Fruit fly (Drosophila melanogaster) whole organism, embryonic: ENCODE results near the gene CG10628.
A peak's percentile ranks its signal among the peaks of the same experiment; 100 is the strongest.

Experiments used
- Antp ChIP-seq: fragments of 200-800 bp; sonication (Bioruptor generic); optimal IDR thresholded peaks from 3 replicates; lab custom pipeline; 2016; ENCODE audit warnings: missing biosample characterization, missing genetic modification characterization
- Awh ChIP-seq: fragments of 200-800 bp; sonication (Bioruptor generic); IDR thresholded peaks from 2 replicates; pipeline ENCODE4, ENCODE4 v1.3.6; 2022; ENCODE audit warnings: missing biosample characterization, missing genetic modification characterization
- B-H1 ChIP-seq: fragments of 200-800 bp; sonication (Bioruptor generic); IDR thresholded peaks from 3 replicates; pipeline ENCODE4 v1.3.6; 2022; ENCODE audit warnings: missing biosample characterization, missing genetic modification characterization
- BtbVII ChIP-seq: fragments of 200-800 bp; sonication (Bioruptor generic); optimal IDR thresholded peaks from 3 replicates; lab custom pipeline; 2017; ENCODE audit warnings: missing biosample characterization, mild to moderate bottlenecking, missing genetic modification characterization
- C15 ChIP-seq: fragments of 200-800 bp; sonication (Bioruptor generic); IDR thresholded peaks from 3 replicates; pipeline ENCODE4 v1.3.6; 2022; ENCODE audit warnings: missing biosample characterization, missing genetic modification characterization
- CG10147 ChIP-seq: fragments of 200-800 bp; sonication (Bioruptor generic); optimal IDR thresholded peaks from 2 replicates; lab custom pipeline; 2019; ENCODE audit warnings: missing biosample characterization, mild to moderate bottlenecking, missing genetic modification characterization, moderate library complexity
- CG12299 ChIP-seq: fragments of 200-800 bp; sonication (Bioruptor generic); optimal IDR thresholded peaks from 2 replicates; lab custom pipeline; 2018; ENCODE audit warnings: missing biosample characterization, mild to moderate bottlenecking, missing genetic modification characterization
- CG16779 ChIP-seq: fragments of 200-800 bp; sonication (Bioruptor generic); IDR thresholded peaks from 2 replicates; pipeline ENCODE4 v1.3.6; 2022; ENCODE audit warnings: missing biosample characterization, missing genetic modification characterization
- CG17328 ChIP-seq: fragments of 200-800 bp; sonication (Bioruptor generic); IDR thresholded peaks from 2 replicates; pipeline ENCODE4 v1.3.6; 2022; ENCODE audit warnings: missing biosample characterization, missing genetic modification characterization
- CG17802 ChIP-seq: fragments of 200-800 bp; sonication (Bioruptor generic); optimal IDR thresholded peaks from 2 replicates; lab custom pipeline; 2018; ENCODE audit warnings: missing biosample characterization, mild to moderate bottlenecking, missing genetic modification characterization, moderate library complexity
- CG18262 ChIP-seq: fragments of 200-800 bp; optimal IDR thresholded peaks from 3 replicates; lab custom pipeline; 2019; ENCODE audit warnings: missing biosample characterization, mild to moderate bottlenecking, missing genetic modification characterization, moderate library complexity
- CG2116 ChIP-seq: fragments of 200-800 bp; sonication (Bioruptor generic); optimal IDR thresholded peaks from 3 replicates; lab custom pipeline; 2018; ENCODE audit warnings: missing biosample characterization, mild to moderate bottlenecking, missing genetic modification characterization
- CG4730 ChIP-seq: fragments of 200-800 bp; sonication (Bioruptor generic); IDR thresholded peaks from 2 replicates; pipeline ENCODE4 v1.3.6; 2022; ENCODE audit warnings: missing biosample characterization, missing genetic modification characterization
- CG6254 ChIP-seq: fragments of 200-800 bp; sonication (Bioruptor generic); optimal IDR thresholded peaks from 3 replicates; lab custom pipeline; 2017; ENCODE audit warnings: mild to moderate bottlenecking, missing biosample characterization, missing genetic modification reagents, missing genetic modification characterization
- CG6654 ChIP-seq: fragments of 200-800 bp; sonication (Bioruptor generic); optimal IDR thresholded peaks from 2 replicates; lab custom pipeline; 2017; ENCODE audit warnings: missing biosample characterization, mild to moderate bottlenecking, missing genetic modification characterization
- CG6689 ChIP-seq: fragments of 200-800 bp; sonication (Bioruptor generic); IDR thresholded peaks from 2 replicates; pipeline ENCODE4 v1.3.6; 2022; ENCODE audit warnings: missing biosample characterization, missing genetic modification characterization
- CG6813 ChIP-seq: fragments of 200-800 bp; sonication (Bioruptor generic); optimal IDR thresholded peaks from 2 replicates; lab custom pipeline; 2017; ENCODE audit warnings: missing biosample characterization, missing genetic modification characterization, mild to moderate bottlenecking, moderate library complexity, missing genetic modification reagents
- CG7271 ChIP-seq: fragments of 200-800 bp; sonication (Bioruptor generic); optimal IDR thresholded peaks from 2 replicates; lab custom pipeline; 2018; ENCODE audit warnings: missing biosample characterization, mild to moderate bottlenecking, missing genetic modification characterization, moderate library complexity
- CG8290 ChIP-seq, 3 experiments: fragments of 200-800 bp; sonication (Bioruptor generic); optimal IDR thresholded peaks; 2 replicates each; lab custom pipeline; 2016 to 2019; ENCODE audit warnings: missing biosample characterization in 3 of 3, missing genetic modification characterization in 3 of 3, mild to moderate bottlenecking in 2 of 3, moderate library complexity in 1 of 3
- CG9437 ChIP-seq: fragments of 200-800 bp; sonication (Bioruptor generic); optimal IDR thresholded peaks from 2 replicates; lab custom pipeline; 2018; ENCODE audit warnings: missing biosample characterization, mild to moderate bottlenecking, missing genetic modification characterization
- Deaf1 ChIP-seq: fragments of 200-800 bp; optimal IDR thresholded peaks from 3 replicates; lab custom pipeline; 2019; ENCODE audit warnings: missing biosample characterization, mild to moderate bottlenecking, missing genetic modification characterization, moderate library complexity
- Dip2 ChIP-seq: fragments of 200-800 bp; sonication (Bioruptor generic); IDR thresholded peaks from 2 replicates; pipeline ENCODE4 v1.3.6; 2022; ENCODE audit warnings: missing biosample characterization, missing genetic modification characterization
- Ets65A ChIP-seq: fragments of 200-800 bp; sonication (Bioruptor generic); peaks from one replicate; lab custom pipeline; 2016; ENCODE audit warnings: missing biosample characterization, missing genetic modification characterization
- Ets97D ChIP-seq: fragments of 200-800 bp; sonication (Bioruptor generic); optimal IDR thresholded peaks from 3 replicates; lab custom pipeline; 2016; ENCODE audit warnings: missing biosample characterization, missing genetic modification characterization
- Mad ChIP-seq: fragments of 200-800 bp; sonication (Bioruptor generic); optimal IDR thresholded peaks from 2 replicates; lab custom pipeline; 2016; ENCODE audit warnings: missing biosample characterization, missing genetic modification characterization
- Neu2 ChIP-seq: fragments of 200-800 bp; sonication (Bioruptor generic); optimal IDR thresholded peaks from 3 replicates; lab custom pipeline; 2016; ENCODE audit warnings: missing biosample characterization, missing genetic modification characterization, borderline replicate concordance
- Pdp1 ChIP-seq, 2 experiments: fragments of 200-800 bp; sonication (Bioruptor generic); optimal IDR thresholded peaks; 3 replicates each; lab custom pipeline; 2016; ENCODE audit warnings: missing biosample characterization in 2 of 2, missing genetic modification characterization in 2 of 2, mild to moderate bottlenecking in 1 of 2, moderate library complexity in 1 of 2
- Ravus ChIP-seq: fragments of 200-800 bp; sonication (Bioruptor generic); IDR thresholded peaks from 2 replicates; pipeline ENCODE4 v1.3.6; 2022; ENCODE audit warnings: missing biosample characterization, missing genetic modification characterization
- Sry-β ChIP-seq: fragments of 200-800 bp; sonication (Bioruptor generic); optimal IDR thresholded peaks from 2 replicates; lab custom pipeline; 2018; ENCODE audit warnings: missing biosample characterization, mild to moderate bottlenecking, missing genetic modification characterization, moderate library complexity
- Sry-δ ChIP-seq: fragments of 200-800 bp; sonication (Bioruptor generic); optimal IDR thresholded peaks from 2 replicates; lab custom pipeline; 2016; ENCODE audit warnings: missing biosample characterization, missing genetic modification characterization
- ab ChIP-seq: fragments of 200-800 bp; sonication (Bioruptor generic); optimal IDR thresholded peaks from 2 replicates; lab custom pipeline; 2016; ENCODE audit warnings: missing biosample characterization, missing genetic modification characterization
- ato ChIP-seq: fragments of 200-800 bp; sonication (Bioruptor generic); IDR thresholded peaks from 2 replicates; pipeline ENCODE4 v1.3.6; 2022; ENCODE audit warnings: missing biosample characterization, missing genetic modification characterization; ENCODE audit not compliant: partially characterized antibody
- caup ChIP-seq: fragments of 200-800 bp; sonication (Bioruptor generic); optimal IDR thresholded peaks from 3 replicates; lab custom pipeline; 2017; ENCODE audit warnings: missing biosample characterization, mild to moderate bottlenecking, missing genetic modification characterization, moderate library complexity; ENCODE audit not compliant: severe bottlenecking
- dysf ChIP-seq: fragments of 200-800 bp; sonication (Bioruptor generic); IDR thresholded peaks from 3 replicates; pipeline ENCODE4 v1.3.6; 2022; ENCODE audit warnings: missing biosample characterization, missing genetic modification characterization
- en ChIP-seq: fragments of 200-800 bp; sonication (Bioruptor generic); optimal IDR thresholded peaks from 2 replicates; lab custom pipeline; 2016; ENCODE audit warnings: missing biosample characterization, missing genetic modification characterization
- fu2 ChIP-seq: fragments of 200-800 bp; sonication (Bioruptor generic); optimal IDR thresholded peaks from 2 replicates; lab custom pipeline; 2016; ENCODE audit warnings: missing biosample characterization, missing genetic modification characterization
- grn ChIP-seq: fragments of 200-800 bp; sonication (Bioruptor generic); optimal IDR thresholded peaks from 3 replicates; lab custom pipeline; 2017; ENCODE audit warnings: missing biosample characterization, missing genetic modification characterization
- gsb-n ChIP-seq: fragments of 200-800 bp; sonication (Bioruptor generic); optimal IDR thresholded peaks from 3 replicates; lab custom pipeline; 2018; ENCODE audit warnings: missing biosample characterization, mild to moderate bottlenecking, missing genetic modification characterization
- h ChIP-seq: fragments of >200 bp; optimal IDR thresholded peaks from 2 replicates; lab custom pipeline; 2017
- ind ChIP-seq: fragments of 200-800 bp; sonication (Bioruptor generic); optimal IDR thresholded peaks from 3 replicates; lab custom pipeline; 2016; ENCODE audit warnings: missing biosample characterization, missing genetic modification characterization
- knrl ChIP-seq: fragments of 200-800 bp; sonication (Bioruptor generic); IDR thresholded peaks from 3 replicates; pipeline ENCODE4 v1.3.6; 2022; ENCODE audit warnings: missing biosample characterization, missing genetic modification characterization; ENCODE audit not compliant: partially characterized antibody
- luna ChIP-seq: fragments of 200-800 bp; sonication (Bioruptor generic); optimal IDR thresholded peaks from 2 replicates; lab custom pipeline; 2016; ENCODE audit warnings: missing biosample characterization, missing genetic modification characterization
- phol ChIP-seq: fragments of 200-800 bp; sonication (Bioruptor generic); optimal IDR thresholded peaks from 3 replicates; lab custom pipeline; 2018; ENCODE audit warnings: missing biosample characterization, mild to moderate bottlenecking, missing genetic modification characterization, moderate library complexity
- salm ChIP-seq: fragments of 200-800 bp; sonication (Bioruptor generic); optimal IDR thresholded peaks from 2 replicates; lab custom pipeline; 2018; ENCODE audit warnings: missing biosample characterization, mild to moderate bottlenecking, missing genetic modification characterization
- seq ChIP-seq: fragments of 200-800 bp; sonication (Bioruptor generic); IDR thresholded peaks from 2 replicates; pipeline ENCODE4 v1.3.6; 2022; ENCODE audit warnings: missing biosample characterization, missing genetic modification characterization
- sim ChIP-seq: fragments of 200-800 bp; sonication (Bioruptor generic); IDR thresholded peaks from 2 replicates; pipeline ENCODE4 v1.3.6; 2022; ENCODE audit warnings: missing biosample characterization, missing genetic modification characterization
- stc ChIP-seq: fragments of 200-800 bp; sonication (Bioruptor generic); IDR thresholded peaks from 2 replicates; pipeline ENCODE4 v1.3.6; 2022; ENCODE audit warnings: missing biosample characterization, missing genetic modification characterization
- tll ChIP-seq, 2 experiments: fragments of 200-800 bp in 1 of 2; fragments of >200 bp in 1 of 2; sonication (Bioruptor generic) in 1 of 2; optimal IDR thresholded peaks; 2 replicates each; lab custom pipeline; 2017 to 2019; ENCODE audit warnings: missing biosample characterization in 2 of 2, missing genetic modification characterization in 2 of 2, mild to moderate bottlenecking in 1 of 2, moderate library complexity in 1 of 2
- usp ChIP-seq: fragments of >200 bp; optimal IDR thresholded peaks from 2 replicates; lab custom pipeline; 2017; ENCODE audit warnings: missing biosample characterization, missing genetic modification characterization

The CG10628 gene

DNA sequence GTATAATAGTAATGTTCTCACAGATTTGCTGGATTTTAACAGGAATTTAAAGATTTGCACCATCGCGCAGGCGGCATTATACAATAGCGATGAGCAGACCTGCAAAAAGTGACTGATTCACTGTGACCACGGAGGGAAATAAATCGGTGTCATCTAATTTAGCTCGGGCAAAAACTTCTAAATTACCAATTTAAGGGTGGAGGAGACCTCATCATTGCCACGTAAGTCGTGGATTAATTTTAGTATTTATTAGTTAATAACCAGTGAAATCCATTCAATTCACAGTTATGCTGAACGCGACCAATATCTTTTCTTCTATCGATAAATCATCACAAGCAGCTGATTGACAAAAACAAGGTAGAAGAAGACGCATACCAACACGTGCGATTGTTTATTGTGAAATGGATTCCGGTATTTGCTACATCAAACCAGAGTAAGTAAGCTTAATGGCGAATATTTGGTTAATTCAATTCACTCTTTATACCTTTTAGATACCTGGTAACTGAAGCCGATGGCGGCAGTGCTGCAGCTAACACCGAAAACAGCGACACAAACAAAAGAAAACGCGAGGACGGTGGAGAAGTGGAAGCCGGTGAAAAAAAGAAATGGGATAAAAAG, at the start of gene CG10628, which contains the start of gene Dus3 (continued):
- TF ChIP-seq Ets97D (GFP tag; lab: Kevin White, UChicago) (peak; percentile 83), ato (GFP tag; lab: Robert Waterston, UW) (no peak), CG18262 (tag; lab: Kevin White, UChicago) (peak; percentile 88), Mad (peak; percentile 94), h (no peak), Sry-β (GFP tag; lab: Kevin White, UChicago) (peak; percentile 91), seq (GFP tag; lab: Robert Waterston, UW) (peak; percentile 73), CG6254 (GFP tag; lab: Kevin White, UChicago) (peak; percentile 70), CG9437 (GFP tag; lab: Kevin White, UChicago) (peak; percentile 75), ind (peak; percentile 96), en (peak; percentile 83), caup (GFP tag; lab: Kevin White, UChicago) (peak; percentile 91), Deaf1 (tag; lab: Kevin White, UChicago) (peak; percentile 67), Sry-δ (GFP tag; lab: Kevin White, UChicago) (peak; percentile 82), CG7271 (tag; lab: Kevin White, UChicago) (peak; percentile 56), CG2116 (peak; percentile 82), fu2 (GFP tag; lab: Kevin White, UChicago) (peak; percentile 94), salm (tag; lab: Kevin White, UChicago) (peak; percentile 74), grn (GFP tag; lab: Kevin White, UChicago) (no peak), Ets65A (GFP tag; lab: Kevin White, UChicago) (peak; percentile 99), stc (peak; percentile 91), CG17328 (GFP tag; lab: Robert Waterston, UW) (peak; percentile 90), phol (tag; lab: Kevin White, UChicago) (peak; percentile 94), CG6689 (GFP tag; lab: Robert Waterston, UW) (peak; percentile 92), dysf (GFP tag; lab: Robert Waterston, UW) (peak; percentile 93), CG17802 (tag; lab: Kevin White, UChicago) (peak; percentile 76), tll (GFP tag; optimal IDR thresholded peaks at IDR 0.05; lab: Kevin White, UChicago) (peak in 1 of 2 experiments; percentile 22), usp (GFP tag; lab: Kevin White, UChicago) (no peak), gsb-n (no peak), CG12299 (tag; lab: Kevin White, UChicago) (peak; percentile 82), sim (GFP tag; lab: Robert Waterston, UW) (peak; percentile 69; the same call in 1 of the 2 replicates), CG6654 (GFP tag; lab: Kevin White, UChicago) (peak; percentile 82), knrl (GFP tag; lab: Robert Waterston, UW) (peak; percentile 72), ab (GFP tag; lab: Kevin White, UChicago) (peak; percentile 77), CG6813 (GFP tag; lab: Kevin White, UChicago) (peak; percentile 84), luna (GFP tag; lab: Kevin White, UChicago) (peak; percentile 91), C15 (GFP tag; lab: Robert Waterston, UW) (peak; percentile 88; the same call in 2 of the 3 replicates), Pdp1 (GFP tag; optimal IDR thresholded peaks at IDR 0.05; lab: Kevin White, UChicago) (peak; percentile 96), B-H1 (GFP tag; lab: Robert Waterston, UW) (peak; percentile 88), Awh (peak; percentile 82), Dip2 (GFP tag; lab: Robert Waterston, UW) (peak; percentile 20; the same call in 1 of the 2 replicates), CG8290 (GFP tag; optimal IDR thresholded peaks at IDR 0.05; lab: Kevin White, UChicago) (peak; percentile 77), CG8290 (tag; optimal IDR thresholded peaks at IDR 0.05; lab: Kevin White, UChicago) (peak in 1 of 2 experiments; percentile 96), CG10147 (GFP tag; lab: Kevin White, UChicago) (peak; percentile 88), CG4730 (peak; percentile 74), Ravus (GFP tag; lab: Robert Waterston, UW) (peak; percentile 59), BtbVII (GFP tag; lab: Kevin White, UChicago) (peak; percentile 82), CG16779 (GFP tag; lab: Robert Waterston, UW) (peak; percentile 75), Antp (GFP tag; lab: Kevin White, UChicago) (peak; percentile 94), Neu2 (GFP tag; lab: Kevin White, UChicago) (peak; percentile 73)
